Worm (Caenorhabditis elegans) whole organism, L4 larva: ENCODE results near the gene fbxb-31.

Source experiments
- Y75B8A.6 ChIP-seq: fragments of 200-800 bp; sonication (Bioruptor generic); IDR thresholded peaks from 2 replicates; pipeline ENCODE4 v1.3.6; 2022; ENCODE audit warnings: missing genetic modification reagents, missing genetic modification characterization, missing compliant biosample characterization
- aly-2 ChIP-seq: sonication (generic microtip); optimal IDR thresholded peaks from 2 replicates; lab custom pipeline; 2018; ENCODE audit warnings: missing biosample characterization, missing genetic modification characterization
- ces-1 ChIP-seq: fragments of 150-350 bp; sonication (generic microtip); optimal IDR thresholded peaks from 4 replicates; lab custom pipeline; 2014; ENCODE audit warnings: missing biosample characterization, missing genetic modification reagents, missing genetic modification characterization
- cey-2 ChIP-seq: sonication (generic microtip); optimal IDR thresholded peaks from 3 replicates; lab custom pipeline; 2017; ENCODE audit warnings: missing genetic modification characterization, mild to moderate bottlenecking, missing compliant biosample characterization, antibody characterized with exemption, borderline replicate concordance; ENCODE audit not compliant: insufficient read depth
- ctbp-1 ChIP-seq: fragments of 200-800 bp; sonication (Bioruptor generic); IDR thresholded peaks from 2 replicates; pipeline ENCODE4 v1.3.6; 2022; ENCODE audit warnings: missing genetic modification reagents, missing genetic modification characterization, missing compliant biosample characterization
- fos-1 ChIP-seq: fragments of 150-350 bp; optimal IDR thresholded peaks from 2 replicates; lab custom pipeline; 2014; ENCODE audit warnings: missing biosample characterization, missing genetic modification characterization
- hif-1 ChIP-seq, 2 experiments: sonication (generic microtip); optimal IDR thresholded peaks; 2 replicates each; lab custom pipeline; 2016 to 2017; ENCODE audit warnings: missing compliant biosample characterization in 2 of 2, missing genetic modification characterization in 2 of 2, missing genetic modification reagents in 2 of 2, missing genotype in 2 of 2, mild to moderate bottlenecking in 1 of 2
- madf-9 ChIP-seq: fragments of 200-800 bp; sonication (Bioruptor generic); conservative IDR thresholded peaks from 2 replicates; pipeline ENCODE4 v1.3.6; 2022; ENCODE audit warnings: missing genetic modification reagents, missing genetic modification characterization, missing compliant biosample characterization
- nhr-77 ChIP-seq: fragments of 150-350 bp; optimal IDR thresholded peaks from 2 replicates; lab custom pipeline; 2014; ENCODE audit warnings: missing biosample characterization, missing genetic modification characterization
- pha-4 ChIP-seq, 2 experiments: fragments of 150-350 bp in 1 of 2; fragments of 200-800 bp in 1 of 2; sonication (Bioruptor generic) in 1 of 2; IDR thresholded peaks in 1 of 2; optimal IDR thresholded peaks in 1 of 2; 2 replicates each; pipeline versions ENCODE4 v1.3.6 to Lab custom; 2014 to 2022; ENCODE audit warnings: missing genetic modification characterization in 2 of 2, missing genetic modification reagents in 2 of 2, missing biosample characterization in 1 of 2, missing compliant biosample characterization in 1 of 2
- pqm-1 ChIP-seq: sonication (generic microtip); optimal IDR thresholded peaks from 2 replicates; lab custom pipeline; 2017; ENCODE audit warnings: missing biosample characterization, missing genetic modification characterization

DNA sequence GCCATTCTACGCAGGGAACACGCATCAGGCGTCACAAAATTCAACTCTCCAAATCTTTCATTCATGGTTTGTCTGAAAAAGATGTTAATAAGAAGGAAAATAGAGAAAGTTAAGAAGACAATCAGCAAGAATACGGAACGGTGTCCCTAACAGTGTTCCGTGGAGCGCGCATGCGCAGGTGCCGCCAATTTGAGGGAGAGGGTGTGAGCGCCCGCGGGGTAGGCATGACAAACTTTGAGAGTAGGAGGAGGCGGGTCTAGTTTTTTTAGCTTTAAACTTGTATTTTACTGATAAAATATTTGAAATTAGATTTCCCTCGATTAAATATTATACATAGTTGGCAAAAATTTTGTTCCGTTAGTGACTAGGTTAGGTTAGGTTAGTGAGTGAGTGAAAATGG lies 41.2 kb upstream of the fbxb-31 start:
- no peak for TF ChIP-seq ces-1
- TF ChIP-seq pha-4 (GFP tag; IDR thresholded peaks at IDR 0.05; lab: Robert Waterston, UW): no peak
- no peak for TF ChIP-seq pha-4 (tag; optimal IDR thresholded peaks at IDR 0.05; lab: Kevin White, UChicago)
- TF ChIP-seq cey-2 (tag; lab: Kevin White, UChicago): no peak
- no peak for TF ChIP-seq hif-1 (tag; optimal IDR thresholded peaks at IDR 0.05; lab: Kevin White, UChicago)
- no peak for TF ChIP-seq madf-9
- no peak for TF ChIP-seq pqm-1
- no peak for TF ChIP-seq aly-2 (tag; lab: Kevin White, UChicago)
- TF ChIP-seq ctbp-1 (GFP tag; lab: Robert Waterston, UW): no peak
- no peak for TF ChIP-seq fos-1 (tag; lab: Kevin White, UChicago)
- TF ChIP-seq Y75B8A.6: no peak
- no peak for TF ChIP-seq nhr-77 (tag; lab: Kevin White, UChicago)
